Fruit fly (Drosophila melanogaster) whole organism, embryonic: Measurements from ENCODE around the gene fit.
A peak's percentile ranks its signal among the peaks of the same experiment; 100 is the strongest.

Experiments used
- Blimp-1 ChIP-seq: fragments of 200-800 bp; sonication (Bioruptor generic); optimal IDR thresholded peaks from 3 replicates; lab custom pipeline; 2018; ENCODE audit warnings: missing biosample characterization, missing genetic modification characterization, mild to moderate bottlenecking, moderate library complexity, missing genetic modification reagents
- Bteb2 ChIP-seq: fragments of 200-800 bp; sonication (Bioruptor generic); optimal IDR thresholded peaks from 2 replicates; lab custom pipeline; 2016; ENCODE audit warnings: missing biosample characterization, missing genetic modification characterization
- CG10209 ChIP-seq: fragments of 200-800 bp; sonication (Bioruptor generic); optimal IDR thresholded peaks from 3 replicates; lab custom pipeline; 2017; ENCODE audit warnings: missing biosample characterization, mild to moderate bottlenecking, missing genetic modification characterization, missing genetic modification reagents
- CG10462 ChIP-seq: fragments of 200-800 bp; sonication (Bioruptor generic); optimal IDR thresholded peaks from 2 replicates; lab custom pipeline; 2016; ENCODE audit warnings: missing biosample characterization, missing genetic modification characterization
- CG11085 ChIP-seq: fragments of 200-800 bp; sonication (Bioruptor generic); IDR thresholded peaks from 2 replicates; pipeline ENCODE4 v1.3.6; 2022; ENCODE audit warnings: missing biosample characterization, missing genetic modification characterization
- CG11695 ChIP-seq: fragments of 200-800 bp; sonication (Bioruptor generic); IDR thresholded peaks from 3 replicates; pipeline ENCODE4 v1.3.6; 2022; ENCODE audit warnings: missing biosample characterization, missing genetic modification characterization
- CG11696 ChIP-seq: fragments of 200-800 bp; sonication (Bioruptor generic); IDR thresholded peaks from 2 replicates; pipeline ENCODE4 v1.3.6; 2022; ENCODE audit warnings: missing biosample characterization, missing genetic modification characterization
- CG12219 ChIP-seq: fragments of 200-800 bp; sonication (Bioruptor generic); optimal IDR thresholded peaks from 3 replicates; lab custom pipeline; 2018; ENCODE audit warnings: missing biosample characterization, mild to moderate bottlenecking, missing genetic modification characterization
- CG12236 ChIP-seq: fragments of 200-800 bp; sonication (Bioruptor generic); optimal IDR thresholded peaks from 2 replicates; lab custom pipeline; 2016; ENCODE audit warnings: missing biosample characterization, missing genetic modification characterization
- CG14050 ChIP-seq: fragments of 200-800 bp; sonication (Bioruptor generic); IDR thresholded peaks from 3 replicates; pipeline ENCODE4 v1.3.6; 2022; ENCODE audit warnings: missing biosample characterization, missing genetic modification characterization
- CG16813 ChIP-seq: fragments of 200-800 bp; sonication (Bioruptor generic); IDR thresholded peaks from 3 replicates; pipeline ENCODE4 v1.3.6; 2022; ENCODE audit warnings: missing biosample characterization, missing genetic modification characterization; ENCODE audit not compliant: partially characterized antibody
- CG2678 ChIP-seq: fragments of 200-800 bp; sonication (Bioruptor generic); optimal IDR thresholded peaks from 3 replicates; lab custom pipeline; 2019; ENCODE audit warnings: missing biosample characterization, mild to moderate bottlenecking, missing genetic modification characterization, moderate library complexity
- CG31224 ChIP-seq: fragments of 200-800 bp; sonication (Bioruptor generic); IDR thresholded peaks from 2 replicates; pipeline ENCODE4 v1.3.6; 2022; ENCODE audit warnings: missing biosample characterization, missing genetic modification characterization
- CG32772 ChIP-seq: fragments of 200-800 bp; sonication (Bioruptor generic); IDR thresholded peaks from 2 replicates; pipeline ENCODE4 v1.3.6; 2022; ENCODE audit warnings: missing biosample characterization, missing genetic modification characterization
- CG34422 ChIP-seq: fragments of 200-800 bp; sonication (Bioruptor generic); IDR thresholded peaks from 3 replicates; pipeline ENCODE4 v1.3.6; 2022; ENCODE audit warnings: missing biosample characterization, missing genetic modification characterization
- CG3838 ChIP-seq: fragments of 200-800 bp; sonication (Bioruptor generic); optimal IDR thresholded peaks from 3 replicates; lab custom pipeline; 2016; ENCODE audit warnings: missing biosample characterization, missing genetic modification characterization
- CG6854 ChIP-seq: fragments of 200-800 bp; sonication (Bioruptor generic); optimal IDR thresholded peaks from 3 replicates; lab custom pipeline; 2017; ENCODE audit warnings: missing biosample characterization, mild to moderate bottlenecking, missing genetic modification characterization
- CG9876 ChIP-seq: fragments of 200-800 bp; sonication (Bioruptor generic); optimal IDR thresholded peaks from 2 replicates; lab custom pipeline; 2016; ENCODE audit warnings: missing biosample characterization, missing genetic modification characterization
- Doc2 ChIP-seq: fragments of 200-800 bp; sonication (Bioruptor generic); IDR thresholded peaks from 2 replicates; pipeline ENCODE4 v1.3.6; 2022; ENCODE audit warnings: missing biosample characterization, missing genetic modification characterization
- Fer3 ChIP-seq: fragments of 200-800 bp; sonication (Bioruptor generic); optimal IDR thresholded peaks from 2 replicates; lab custom pipeline; 2018; ENCODE audit warnings: missing biosample characterization, mild to moderate bottlenecking, missing genetic modification characterization, moderate library complexity
- Gsc ChIP-seq: fragments of 200-800 bp; sonication (Bioruptor generic); IDR thresholded peaks from 2 replicates; pipeline ENCODE4 v1.3.6; 2022; ENCODE audit warnings: missing biosample characterization, missing genetic modification characterization
- HLH3B ChIP-seq: fragments of 200-800 bp; sonication (Bioruptor generic); IDR thresholded peaks from 2 replicates; pipeline ENCODE4 v1.3.6; 2022; ENCODE audit warnings: missing biosample characterization, missing genetic modification characterization
- Hand ChIP-seq: fragments of 200-800 bp; sonication (Bioruptor generic); optimal IDR thresholded peaks from 2 replicates; lab custom pipeline; 2017; ENCODE audit warnings: mild to moderate bottlenecking, missing biosample characterization, missing genetic modification reagents, missing genetic modification characterization
- Nf-YC ChIP-seq: fragments of 200-800 bp; optimal IDR thresholded peaks from 3 replicates; lab custom pipeline; 2019; ENCODE audit warnings: missing biosample characterization, mild to moderate bottlenecking, missing genetic modification characterization, moderate library complexity
- Opbp ChIP-seq: fragments of 200-800 bp; sonication (Bioruptor generic); IDR thresholded peaks from 3 replicates; pipeline ENCODE4 v1.3.6; 2022; ENCODE audit warnings: missing biosample characterization, missing genetic modification characterization; ENCODE audit not compliant: partially characterized antibody
- Ptx1 ChIP-seq: fragments of 200-800 bp; sonication (Bioruptor generic); IDR thresholded peaks from 2 replicates; pipeline ENCODE4 v1.3.6; 2022; ENCODE audit warnings: missing biosample characterization, missing genetic modification characterization
- Trl ChIP-seq, 3 experiments: fragments of >200 bp in 2 of 3; fragments of 200-800 bp in 1 of 3; sonication (Bioruptor generic) in 1 of 3; optimal IDR thresholded peaks; 2 replicates in 1 of 3; 3 replicates in 2 of 3; lab custom pipeline; 2016 to 2017; ENCODE audit warnings: missing biosample characterization in 1 of 3, missing genetic modification characterization in 1 of 3
- amos ChIP-seq: fragments of 200-800 bp; sonication (Bioruptor generic); IDR thresholded peaks from 2 replicates; pipeline ENCODE4 v1.3.6; 2022; ENCODE audit warnings: missing biosample characterization, missing genetic modification characterization; ENCODE audit not compliant: partially characterized antibody
- caup ChIP-seq: fragments of 200-800 bp; sonication (Bioruptor generic); optimal IDR thresholded peaks from 3 replicates; lab custom pipeline; 2017; ENCODE audit warnings: missing biosample characterization, mild to moderate bottlenecking, missing genetic modification characterization, moderate library complexity; ENCODE audit not compliant: severe bottlenecking
- crp ChIP-seq, 2 experiments: fragments of 200-800 bp; sonication (Bioruptor generic); optimal IDR thresholded peaks; 2 replicates in 1 of 2; 3 replicates in 1 of 2; lab custom pipeline; 2017; ENCODE audit warnings: missing biosample characterization in 2 of 2, missing genetic modification characterization in 2 of 2, mild to moderate bottlenecking in 1 of 2, moderate library complexity in 1 of 2
- dmrt11E ChIP-seq: fragments of 200-800 bp; sonication (Bioruptor generic); optimal IDR thresholded peaks from 3 replicates; lab custom pipeline; 2018; ENCODE audit warnings: missing biosample characterization, mild to moderate bottlenecking, missing genetic modification characterization, moderate library complexity
- dpn ChIP-seq, 2 experiments: fragments of 200-800 bp; sonication (Bioruptor generic); optimal IDR thresholded peaks; 3 replicates each; lab custom pipeline; 2016; ENCODE audit warnings: missing biosample characterization in 2 of 2, missing genetic modification characterization in 2 of 2
- emc ChIP-seq: fragments of 200-800 bp; sonication (Bioruptor generic); optimal IDR thresholded peaks from 2 replicates; lab custom pipeline; 2016; ENCODE audit warnings: missing biosample characterization, missing genetic modification characterization
- eve ChIP-seq, 2 experiments: fragments of >200 bp; optimal IDR thresholded peaks; 2 replicates each; lab custom pipeline; 2017; ENCODE audit warnings: missing biosample characterization in 2 of 2, missing genetic modification characterization in 2 of 2
- fd64A ChIP-seq: fragments of 200-800 bp; sonication (Bioruptor generic); optimal IDR thresholded peaks from 3 replicates; lab custom pipeline; 2018; ENCODE audit warnings: missing biosample characterization, mild to moderate bottlenecking, missing genetic modification characterization
- ftz-f1 ChIP-seq: fragments of 200-800 bp; sonication (Bioruptor generic); optimal IDR thresholded peaks from 2 replicates; lab custom pipeline; 2016; ENCODE audit warnings: missing biosample characterization, missing genetic modification characterization
- gsb-n ChIP-seq: fragments of 200-800 bp; sonication (Bioruptor generic); optimal IDR thresholded peaks from 3 replicates; lab custom pipeline; 2018; ENCODE audit warnings: missing biosample characterization, mild to moderate bottlenecking, missing genetic modification characterization
- hb ChIP-seq: fragments of 200-800 bp; sonication (Bioruptor generic); IDR thresholded peaks from 3 replicates; pipeline ENCODE4 v1.3.6; 2022; ENCODE audit warnings: missing biosample characterization, missing genetic modification characterization; ENCODE audit not compliant: partially characterized antibody
- insv ChIP-seq, 2 experiments: fragments of 200-800 bp; sonication (Bioruptor generic); optimal IDR thresholded peaks; 3 replicates each; lab custom pipeline; 2016 to 2018; ENCODE audit warnings: missing biosample characterization in 2 of 2, missing genetic modification characterization in 2 of 2
- jigr1 ChIP-seq: fragments of 200-800 bp; sonication (Bioruptor generic); IDR thresholded peaks from 3 replicates; pipeline ENCODE4 v1.3.6; 2022; ENCODE audit warnings: missing biosample characterization, missing genetic modification characterization
- lmd ChIP-seq: fragments of 200-800 bp; sonication (Bioruptor generic); IDR thresholded peaks from 2 replicates; pipeline ENCODE4 v1.3.6; 2022; ENCODE audit warnings: missing biosample characterization, missing genetic modification characterization
- mld ChIP-seq: fragments of 200-800 bp; sonication (Bioruptor generic); IDR thresholded peaks from 3 replicates; pipeline ENCODE4 v1.3.6; 2022; ENCODE audit warnings: missing biosample characterization, missing genetic modification characterization; ENCODE audit not compliant: partially characterized antibody
- nmo ChIP-seq: fragments of 200-800 bp; sonication (Bioruptor generic); optimal IDR thresholded peaks from 2 replicates; lab custom pipeline; 2018; ENCODE audit warnings: missing biosample characterization, mild to moderate bottlenecking, missing genetic modification characterization, moderate library complexity
- rib ChIP-seq: fragments of 200-800 bp; sonication (Bioruptor generic); IDR thresholded peaks from 2 replicates; pipeline ENCODE4 v1.3.6; 2022; ENCODE audit warnings: missing biosample characterization, missing genetic modification characterization
- run ChIP-seq: fragments of 200-800 bp; sonication (Bioruptor generic); optimal IDR thresholded peaks from 3 replicates; lab custom pipeline; 2018; ENCODE audit warnings: missing biosample characterization, mild to moderate bottlenecking, missing genetic modification characterization
- sd ChIP-seq: fragments of 200-800 bp; sonication (Bioruptor generic); optimal IDR thresholded peaks from 3 replicates; lab custom pipeline; 2018; ENCODE audit warnings: missing biosample characterization, mild to moderate bottlenecking, missing genetic modification characterization, moderate library complexity
- shn ChIP-seq: fragments of 200-800 bp; sonication (Bioruptor generic); optimal IDR thresholded peaks from 3 replicates; lab custom pipeline; 2016; ENCODE audit warnings: missing biosample characterization, missing genetic modification characterization
- sr ChIP-seq: fragments of 200-800 bp; sonication (Bioruptor generic); IDR thresholded peaks from 3 replicates; pipeline ENCODE4 v1.3.6; 2022; ENCODE audit warnings: missing biosample characterization, missing genetic modification characterization
- wdn ChIP-seq: fragments of 200-800 bp; sonication (Bioruptor generic); IDR thresholded peaks from 2 replicates; pipeline ENCODE4 v1.3.6; 2022; ENCODE audit warnings: missing biosample characterization, missing genetic modification characterization
- wor ChIP-seq: fragments of 200-800 bp; sonication (Bioruptor generic); IDR thresholded peaks from 2 replicates; pipeline ENCODE4 v1.3.6; 2022; ENCODE audit warnings: missing biosample characterization, missing genetic modification characterization

The fit gene

dm6 chr3R:21852579-21853233 is 31.5 kb downstream of the fit start (continued):
- TF ChIP-seq CG16813 (no peak), HLH3B (no peak), wdn (GFP tag; lab: Robert Waterston, UW) (no peak), Gsc (GFP tag; lab: Robert Waterston, UW) (no peak), wor (GFP tag; lab: Robert Waterston, UW) (no peak), shn (GFP tag; lab: Kevin White, UChicago) (peak; percentile 2), insv (GFP tag; optimal IDR thresholded peaks at IDR 0.05; lab: Kevin White, UChicago) (no peak), Blimp-1 (peak; percentile 14), CG6854 (GFP tag; lab: Kevin White, UChicago) (no peak), run (no peak), rib (no peak), CG31224 (GFP tag; lab: Robert Waterston, UW) (no peak), jigr1 (GFP tag; lab: Robert Waterston, UW) (no peak), Doc2 (no peak), mld (GFP tag; lab: Robert Waterston, UW) (no peak), CG11696 (GFP tag; lab: Robert Waterston, UW) (no peak), dpn (GFP tag; optimal IDR thresholded peaks at IDR 0.05; lab: Kevin White, UChicago) (peak in 1 of 2 experiments; percentile 4), Ptx1 (GFP tag; lab: Robert Waterston, UW) (no peak), Opbp (GFP tag; lab: Robert Waterston, UW) (no peak), ftz-f1 (GFP tag; lab: Kevin White, UChicago) (no peak), hb (GFP tag; lab: Robert Waterston, UW) (no peak), CG9876 (GFP tag; lab: Kevin White, UChicago) (no peak), Hand (GFP tag; lab: Kevin White, UChicago) (no peak), Nf-YC (tag; lab: Kevin White, UChicago) (no peak), Fer3 (tag; lab: Kevin White, UChicago) (peak; percentile 39), fd64A (GFP tag; lab: Kevin White, UChicago) (no peak), CG11695 (GFP tag; lab: Robert Waterston, UW) (peak; percentile 56; the same call in 1 of the 3 replicates), CG12219 (GFP tag; lab: Kevin White, UChicago) (no peak), gsb-n (no peak), CG34422 (GFP tag; lab: Robert Waterston, UW) (no peak), CG12236 (no peak), sd (no peak), eve (GFP tag; optimal IDR thresholded peaks at IDR 0.05; lab: Kevin White, UChicago) (peak in 1 of 2 experiments; percentile 9), Trl (optimal IDR thresholded peaks at IDR 0.05; lab: Kevin White, UChicago) (no peak), Trl (GFP tag; optimal IDR thresholded peaks at IDR 0.05; lab: Kevin White, UChicago) (peak; percentile 30), CG32772 (GFP tag; lab: Robert Waterston, UW) (no peak), CG2678 (peak; percentile 59), CG10462 (GFP tag; lab: Kevin White, UChicago) (no peak), dmrt11E (tag; lab: Kevin White, UChicago) (no peak), CG3838 (GFP tag; lab: Kevin White, UChicago) (peak; percentile 17), CG11085 (GFP tag; lab: Robert Waterston, UW) (no peak), Bteb2 (no peak), CG14050 (GFP tag; lab: Robert Waterston, UW) (no peak), CG10209 (GFP tag; lab: Kevin White, UChicago) (no peak), emc (GFP tag; lab: Kevin White, UChicago) (no peak), nmo (GFP tag; lab: Kevin White, UChicago) (peak; percentile 15), crp (GFP tag; optimal IDR thresholded peaks at IDR 0.05; lab: Kevin White, UChicago) (no peak), lmd (GFP tag; lab: Robert Waterston, UW) (0 out of 2 replicates have a peak, but pooled peaks have one; percentile 43), sr (no peak), amos (GFP tag; lab: Robert Waterston, UW) (no peak), caup (GFP tag; lab: Kevin White, UChicago) (no peak)
